Worm (Caenorhabditis elegans) whole organism, L1 larva: ENCODE results near the gene nduf-2.2.

Experiments used
- C34B4.2 ChIP-seq: sonication (generic microtip); optimal IDR thresholded peaks from 2 replicates; lab custom pipeline; 2017; ENCODE audit warnings: mild to moderate bottlenecking, missing genetic modification characterization, missing compliant biosample characterization
- Y116A8C.19 ChIP-seq: sonication (generic microtip); optimal IDR thresholded peaks from 2 replicates; lab custom pipeline; 2016; ENCODE audit warnings: missing compliant biosample characterization, missing genetic modification characterization, borderline replicate concordance
- alr-1 ChIP-seq: fragments of 200-800 bp; sonication (Bioruptor generic); optimal IDR thresholded peaks from 2 replicates; lab custom pipeline; 2018; ENCODE audit warnings: borderline replicate concordance, mild to moderate bottlenecking, missing genetic modification characterization, missing compliant biosample characterization
- aly-2 ChIP-seq: fragments of 150-350 bp; optimal IDR thresholded peaks from 2 replicates; lab custom pipeline; 2014; ENCODE audit warnings: missing biosample characterization, missing genetic modification characterization
- blmp-1 ChIP-seq: fragments of 150-350 bp; optimal IDR thresholded peaks from 2 replicates; lab custom pipeline; 2014; ENCODE audit warnings: missing biosample characterization, missing genetic modification characterization
- ceh-82 ChIP-seq, 3 experiments: fragments of 150-350 bp in 1 of 3; sonication (generic microtip) in 2 of 3; optimal IDR thresholded peaks; 2 replicates each; lab custom pipeline; 2014 to 2017; ENCODE audit warnings: missing biosample characterization in 3 of 3, missing genetic modification characterization in 3 of 3
- ceh-88 ChIP-seq: fragments of 200-800 bp; sonication (Bioruptor generic); IDR thresholded peaks from 2 replicates; pipeline ENCODE4 v1.3.6; 2022; ENCODE audit warnings: missing genetic modification characterization, missing compliant biosample characterization
- ceh-90 ChIP-seq: sonication (generic microtip); optimal IDR thresholded peaks from 2 replicates; lab custom pipeline; 2016; ENCODE audit warnings: missing genetic modification characterization, missing compliant biosample characterization
- ces-1 ChIP-seq: fragments of 150-350 bp; optimal IDR thresholded peaks from 2 replicates; lab custom pipeline; 2014; ENCODE audit warnings: missing biosample characterization, missing genetic modification reagents, missing genetic modification characterization
- dsc-1 ChIP-seq: sonication (generic microtip); optimal IDR thresholded peaks from 2 replicates; lab custom pipeline; 2016; ENCODE audit warnings: mild to moderate bottlenecking, missing genetic modification characterization, missing compliant biosample characterization
- egl-13 ChIP-seq: sonication (generic microtip); optimal IDR thresholded peaks from 2 replicates; lab custom pipeline; 2016; ENCODE audit warnings: missing genotype, missing genetic modification reagents, missing genetic modification characterization, missing compliant biosample characterization
- elt-2 ChIP-seq: sonication (generic microtip); optimal IDR thresholded peaks from 2 replicates; lab custom pipeline; 2016; ENCODE audit warnings: missing genetic modification characterization, mild to moderate bottlenecking, inconsistent platforms, missing compliant biosample characterization, missing genetic modification reagents
- elt-3 ChIP-seq, 6 experiments: fragments of 150-350 bp in 1 of 6; sonication (generic microtip); optimal IDR thresholded peaks; 2 replicates each; lab custom pipeline; 2017 to 2018; ENCODE audit warnings: missing biosample characterization in 6 of 6, missing genetic modification characterization in 6 of 6, inconsistent platforms in 1 of 6
- ets-5 ChIP-seq: fragments of 200-800 bp; sonication (Bioruptor generic); IDR thresholded peaks from 2 replicates; pipeline ENCODE4 v1.3.6; 2022; ENCODE audit warnings: missing genetic modification characterization, missing compliant biosample characterization
- fkh-8 ChIP-seq: sonication (generic microtip); optimal IDR thresholded peaks from 2 replicates; lab custom pipeline; 2016; ENCODE audit warnings: mild to moderate bottlenecking, missing genetic modification characterization, missing compliant biosample characterization
- fos-1 ChIP-seq: fragments of 150-350 bp; optimal IDR thresholded peaks from 2 replicates; lab custom pipeline; 2014; ENCODE audit warnings: missing biosample characterization, missing genetic modification characterization
- grh-1 ChIP-seq: fragments of 200-800 bp; sonication (Bioruptor generic); IDR thresholded peaks from 2 replicates; pipeline ENCODE4 v1.3.6; 2022; ENCODE audit warnings: missing genetic modification reagents, missing genetic modification characterization, missing compliant biosample characterization
- hlh-17 ChIP-seq: fragments of 200-800 bp; sonication (Bioruptor generic); optimal IDR thresholded peaks from 2 replicates; lab custom pipeline; 2018; ENCODE audit warnings: missing genetic modification characterization, mild to moderate bottlenecking, missing compliant biosample characterization, moderate library complexity, borderline replicate concordance
- hlh-4 ChIP-seq: sonication (generic microtip); optimal IDR thresholded peaks from 2 replicates; lab custom pipeline; 2016; ENCODE audit warnings: mild to moderate bottlenecking, missing genetic modification characterization, missing compliant biosample characterization
- hpl-2 ChIP-seq: fragments of 150-350 bp; optimal IDR thresholded peaks from 2 replicates; lab custom pipeline; 2014; ENCODE audit warnings: missing biosample characterization, missing genetic modification reagents, missing genetic modification characterization
- irx-1 ChIP-seq: sonication (generic microtip); optimal IDR thresholded peaks from 2 replicates; lab custom pipeline; 2016; ENCODE audit warnings: missing genetic modification characterization, missing compliant biosample characterization
- isw-1 ChIP-seq: fragments of 200-800 bp; sonication (Bioruptor generic); IDR thresholded peaks from 2 replicates; pipeline ENCODE4 v1.3.6; 2022; ENCODE audit warnings: missing genetic modification characterization, missing compliant biosample characterization
- jun-1 ChIP-seq: fragments of 150-350 bp; optimal IDR thresholded peaks from 2 replicates; lab custom pipeline; 2014; ENCODE audit warnings: missing biosample characterization, missing genetic modification reagents, missing genetic modification characterization
- lin-15B ChIP-seq: fragments of 150-350 bp; sonication (generic microtip); optimal IDR thresholded peaks from 3 replicates; lab custom pipeline; 2014; ENCODE audit warnings: missing biosample characterization, missing genetic modification characterization
- lin-39 ChIP-seq: fragments of 150-350 bp; optimal IDR thresholded peaks from 2 replicates; lab custom pipeline; 2014; ENCODE audit warnings: missing biosample characterization, missing genetic modification reagents, missing genetic modification characterization
- mab-9 ChIP-seq: fragments of 200-800 bp; sonication (Bioruptor generic); IDR thresholded peaks from 2 replicates; pipeline ENCODE4 v1.3.6; 2022; ENCODE audit warnings: missing genetic modification reagents, missing genetic modification characterization, missing compliant biosample characterization
- mdl-1 ChIP-seq, 2 experiments: fragments of 150-350 bp; optimal IDR thresholded peaks; 2 replicates each; lab custom pipeline; 2014 to 2017; ENCODE audit warnings: missing biosample characterization in 2 of 2, missing genetic modification characterization in 2 of 2, inconsistent platforms in 1 of 2
- mep-1 ChIP-seq: fragments of 150-350 bp; optimal IDR thresholded peaks from 2 replicates; lab custom pipeline; 2014; ENCODE audit warnings: missing biosample characterization, missing genetic modification characterization
- nhr-11 ChIP-seq: fragments of 150-350 bp; optimal IDR thresholded peaks from 2 replicates; lab custom pipeline; 2014; ENCODE audit warnings: missing biosample characterization, missing genetic modification characterization
- nhr-12 ChIP-seq: sonication (generic microtip); optimal IDR thresholded peaks from 2 replicates; lab custom pipeline; 2017; ENCODE audit warnings: missing biosample characterization, missing genetic modification characterization
- nhr-20 ChIP-seq: sonication (generic microtip); optimal IDR thresholded peaks from 2 replicates; lab custom pipeline; 2016; ENCODE audit warnings: mild to moderate bottlenecking, missing genetic modification characterization, missing compliant biosample characterization
- nhr-28 ChIP-seq: fragments of 150-350 bp; optimal IDR thresholded peaks from 2 replicates; lab custom pipeline; 2014; ENCODE audit warnings: missing biosample characterization, missing genetic modification characterization
- nhr-71 ChIP-seq: sonication (generic microtip); optimal IDR thresholded peaks from 2 replicates; lab custom pipeline; 2016; ENCODE audit warnings: mild to moderate bottlenecking, missing genetic modification characterization, moderate library complexity, missing compliant biosample characterization
- nhr-76 ChIP-seq: sonication (generic microtip); optimal IDR thresholded peaks from 2 replicates; lab custom pipeline; 2017; ENCODE audit warnings: missing biosample characterization, missing genetic modification characterization
- nhr-85 ChIP-seq: sonication (generic microtip); peaks from one replicate; lab custom pipeline; 2016; ENCODE audit warnings: missing genetic modification characterization, inconsistent platforms, missing compliant biosample characterization
- nhr-90 ChIP-seq: sonication (generic microtip); optimal IDR thresholded peaks from 2 replicates; lab custom pipeline; 2016; ENCODE audit warnings: mild to moderate bottlenecking, missing genetic modification characterization, missing compliant biosample characterization; ENCODE audit not compliant: poor library complexity
- pag-3 ChIP-seq: sonication (generic microtip); optimal IDR thresholded peaks from 2 replicates; lab custom pipeline; 2017; ENCODE audit warnings: missing genetic modification characterization, mild to moderate bottlenecking, missing compliant biosample characterization, antibody characterized with exemption, borderline replicate concordance; ENCODE audit not compliant: insufficient read depth
- pax-3 ChIP-seq: fragments of 200-800 bp; sonication (Bioruptor generic); optimal IDR thresholded peaks from 2 replicates; lab custom pipeline; 2018; ENCODE audit warnings: mild to moderate bottlenecking, missing genetic modification characterization, moderate library complexity, missing compliant biosample characterization
- pqm-1 ChIP-seq: sonication (generic microtip); optimal IDR thresholded peaks from 3 replicates; lab custom pipeline; 2017; ENCODE audit warnings: missing biosample characterization, missing genetic modification characterization
- rnt-1 ChIP-seq: sonication (generic microtip); optimal IDR thresholded peaks from 2 replicates; lab custom pipeline; 2016; ENCODE audit warnings: mild to moderate bottlenecking, missing genetic modification characterization, moderate library complexity, missing compliant biosample characterization
- snu-23 ChIP-seq: sonication (generic microtip); optimal IDR thresholded peaks from 2 replicates; lab custom pipeline; 2016; ENCODE audit warnings: missing genetic modification characterization, missing compliant biosample characterization
- sox-4 ChIP-seq: sonication (generic microtip); optimal IDR thresholded peaks from 2 replicates; lab custom pipeline; 2016; ENCODE audit warnings: missing genetic modification characterization, missing compliant biosample characterization
- sptf-1 ChIP-seq: fragments of 150-350 bp; optimal IDR thresholded peaks from 2 replicates; lab custom pipeline; 2014; ENCODE audit warnings: missing biosample characterization, missing genetic modification characterization
- sup-37 ChIP-seq: fragments of 200-800 bp; sonication (Bioruptor generic); optimal IDR thresholded peaks from 2 replicates; lab custom pipeline; 2018; ENCODE audit warnings: mild to moderate bottlenecking, missing genetic modification characterization, missing compliant biosample characterization
- swsn-7 ChIP-seq: sonication (generic microtip); optimal IDR thresholded peaks from 2 replicates; lab custom pipeline; 2016; ENCODE audit warnings: missing genetic modification characterization, missing compliant biosample characterization
- tbx-2 ChIP-seq: sonication (generic microtip); optimal IDR thresholded peaks from 2 replicates; lab custom pipeline; 2016; ENCODE audit warnings: missing genetic modification characterization, missing compliant biosample characterization
- tlp-1 ChIP-seq: fragments of 150-350 bp; optimal IDR thresholded peaks from 2 replicates; lab custom pipeline; 2014; ENCODE audit warnings: missing biosample characterization, missing genetic modification characterization
- unc-86 ChIP-seq: sonication (generic microtip); optimal IDR thresholded peaks from 2 replicates; lab custom pipeline; 2016; ENCODE audit warnings: missing genetic modification characterization, missing compliant biosample characterization
- unc-98 ChIP-seq: fragments of 200-800 bp; sonication (Bioruptor generic); IDR thresholded peaks from 2 replicates; pipeline ENCODE4 v1.3.6; 2022; ENCODE audit warnings: missing genetic modification characterization, missing compliant biosample characterization
- vab-15 ChIP-seq: sonication (generic microtip); optimal IDR thresholded peaks from 2 replicates; lab custom pipeline; 2017; ENCODE audit warnings: missing genotype, mild to moderate bottlenecking, missing genetic modification characterization, missing compliant biosample characterization
- xbp-1 ChIP-seq: sonication (generic microtip); optimal IDR thresholded peaks from 2 replicates; lab custom pipeline; 2016; ENCODE audit warnings: missing genetic modification characterization, missing compliant biosample characterization
- zip-4 ChIP-seq: fragments of 200-800 bp; sonication (Bioruptor generic); optimal IDR thresholded peaks from 2 replicates; lab custom pipeline; 2018; ENCODE audit warnings: mild to moderate bottlenecking, missing genetic modification characterization, moderate library complexity, missing compliant biosample characterization
- ztf-11 ChIP-seq, 2 experiments: sonication (generic microtip); optimal IDR thresholded peaks; 2 replicates each; lab custom pipeline; 2016 to 2017; ENCODE audit warnings: missing genetic modification characterization in 2 of 2, missing biosample characterization in 1 of 2, missing compliant biosample characterization in 1 of 2

nduf-2.2 gene

DNA sequence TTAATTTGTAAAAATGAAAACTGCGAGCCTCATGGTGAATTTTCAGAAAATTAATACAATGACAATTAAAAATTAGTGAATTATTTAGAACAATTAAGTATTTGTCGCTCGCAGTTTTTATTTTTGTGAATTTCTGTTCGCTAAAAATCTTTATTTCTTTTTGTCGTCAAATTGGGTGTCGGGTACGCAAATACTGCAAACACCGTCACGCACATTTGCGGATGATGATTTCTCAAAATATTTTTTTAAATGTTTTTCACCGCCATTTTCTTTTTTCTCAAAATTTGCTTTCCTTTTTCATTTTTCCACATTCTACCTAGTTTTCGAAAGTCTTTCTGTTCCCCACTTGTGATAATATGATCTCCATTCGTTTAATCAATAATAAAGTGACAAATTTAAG, 23.9 kb downstream of the nduf-2.2 start (continued):
- no peak for TF ChIP-seq nhr-28 (tag; lab: Kevin White, UChicago)
- TF ChIP-seq snu-23 (GFP tag; lab: Kevin White, UChicago), result no peak
- no peak for TF ChIP-seq irx-1 (tag; lab: Kevin White, UChicago)
- no peak for TF ChIP-seq lin-39
- TF ChIP-seq dsc-1, result peak; percentile 39
- no peak for TF ChIP-seq sox-4 (tag; lab: Kevin White, UChicago)
- no peak for TF ChIP-seq ets-5 (GFP tag; lab: Robert Waterston, UW)
- TF ChIP-seq grh-1, result no peak
- no peak for TF ChIP-seq hpl-2
- no peak for TF ChIP-seq ceh-88 (GFP tag; lab: Robert Waterston, UW)
- peak; percentile 49 for TF ChIP-seq xbp-1 (tag; lab: Kevin White, UChicago)
- TF ChIP-seq unc-98 (GFP tag; lab: Robert Waterston, UW), result no peak
- no peak for TF ChIP-seq C34B4.2 (tag; lab: Kevin White, UChicago)
- no peak for TF ChIP-seq pag-3
- TF ChIP-seq nhr-20 (tag; lab: Kevin White, UChicago), result peak; percentile 62
- no peak for TF ChIP-seq alr-1
- TF ChIP-seq aly-2 (tag; lab: Kevin White, UChicago), result no peak
- no peak for TF ChIP-seq ces-1 (GFP tag; lab: Kevin White, UChicago)
- TF ChIP-seq swsn-7 (tag; lab: Kevin White, UChicago), result peak; percentile 50
- TF ChIP-seq elt-2 (tag; lab: Kevin White, UChicago), result no peak
- peak; percentile 36 for TF ChIP-seq mep-1 (tag; lab: Kevin White, UChicago)
- no peak for TF ChIP-seq zip-4 (GFP tag; lab: Kevin White, UChicago)
- peak; percentile 5 to 50 (median 33) for TF ChIP-seq ceh-82 (tag; optimal IDR thresholded peaks at IDR 0.05; lab: Kevin White, UChicago)
- TF ChIP-seq Y116A8C.19 (tag; lab: Kevin White, UChicago), result no peak
- TF ChIP-seq mab-9, result no peak
- no peak for TF ChIP-seq unc-86 (tag; lab: Kevin White, UChicago)
- no peak for TF ChIP-seq sup-37
- TF ChIP-seq nhr-85 (tag; lab: Kevin White, UChicago), result peak; percentile 79
- no peak for TF ChIP-seq nhr-12 (tag; lab: Kevin White, UChicago)
- TF ChIP-seq hlh-4 (tag; lab: Kevin White, UChicago), result no peak
- TF ChIP-seq hlh-17 (GFP tag; lab: Kevin White, UChicago), result no peak
- peak; percentile 7 for TF ChIP-seq fkh-8 (tag; lab: Kevin White, UChicago)
- TF ChIP-seq nhr-71 (tag; lab: Kevin White, UChicago), result peak; percentile 65
- no peak for TF ChIP-seq vab-15 (tag; lab: Kevin White, UChicago)
- peak in 1 of 2 experiments; percentile 36 for TF ChIP-seq mdl-1 (tag; optimal IDR thresholded peaks at IDR 0.05; lab: Kevin White, UChicago)
- no peak for TF ChIP-seq pax-3 (tag; lab: Kevin White, UChicago)
- peak; percentile 36 for TF ChIP-seq isw-1 (GFP tag; lab: Robert Waterston, UW)
- no peak for TF ChIP-seq nhr-11 (tag; lab: Kevin White, UChicago)
- TF ChIP-seq pqm-1, result no peak
- peak; percentile 13 for TF ChIP-seq lin-15B (tag; lab: Kevin White, UChicago)
- peak; percentile 28 for TF ChIP-seq fos-1 (tag; lab: Kevin White, UChicago)
- no peak for TF ChIP-seq egl-13 (tag; lab: Kevin White, UChicago)
- TF ChIP-seq ceh-90 (tag; lab: Kevin White, UChicago), result no peak
- peak; percentile 43 for TF ChIP-seq blmp-1 (tag; lab: Kevin White, UChicago)
- no peak for TF ChIP-seq nhr-76 (tag; lab: Kevin White, UChicago)
- TF ChIP-seq rnt-1, result peak; percentile 52
- TF ChIP-seq sptf-1 (tag; lab: Kevin White, UChicago), result no peak
- no peak for TF ChIP-seq tbx-2
- TF ChIP-seq tlp-1 (tag; lab: Kevin White, UChicago), result no peak
- TF ChIP-seq nhr-90 (tag; lab: Kevin White, UChicago), result peak; percentile 24
- no peak for TF ChIP-seq jun-1 (tag; lab: Kevin White, UChicago)
- TF ChIP-seq elt-3 (tag; optimal IDR thresholded peaks at IDR 0.05; lab: Kevin White, UChicago), result no peak
- no peak for TF ChIP-seq ztf-11 (tag; optimal IDR thresholded peaks at IDR 0.05; lab: Kevin White, UChicago)
